Worm (Caenorhabditis elegans) whole organism, midembryonic: ENCODE data around the gene twk-45.

Source experiments
- T22C8.4 ChIP-seq: fragments of 200-800 bp; sonication (Bioruptor generic); IDR thresholded peaks from 2 replicates; pipeline ENCODE4 v1.3.6; 2022; ENCODE audit warnings: missing genetic modification characterization, missing compliant biosample characterization
- cog-1 ChIP-seq: sonication (generic microtip); optimal IDR thresholded peaks from 2 replicates; lab custom pipeline; 2016; ENCODE audit warnings: missing genetic modification characterization, missing compliant biosample characterization
- flt-1 ChIP-seq: fragments of 200-800 bp; sonication (Bioruptor generic); IDR thresholded peaks from 2 replicates; pipeline ENCODE4 v1.3.6; 2022; ENCODE audit warnings: missing genetic modification characterization, missing compliant biosample characterization
- klf-2 ChIP-seq: fragments of 200-800 bp; sonication (Bioruptor generic); conservative IDR thresholded peaks from 2 replicates; pipeline ENCODE4 v1.3.6; 2022; ENCODE audit warnings: missing genetic modification reagents, missing genetic modification characterization, missing compliant biosample characterization
- ref-1 ChIP-seq: fragments of 200-800 bp; sonication (Bioruptor generic); conservative IDR thresholded peaks from 2 replicates; pipeline ENCODE4 v1.3.6; 2022; ENCODE audit warnings: missing genetic modification reagents, missing genetic modification characterization, missing compliant biosample characterization
- ztf-23 ChIP-seq: fragments of 200-800 bp; sonication (Bioruptor generic); IDR thresholded peaks from 2 replicates; pipeline ENCODE4 v1.3.6; 2022; ENCODE audit warnings: missing genetic modification reagents, missing genetic modification characterization, missing compliant biosample characterization

DNA sequence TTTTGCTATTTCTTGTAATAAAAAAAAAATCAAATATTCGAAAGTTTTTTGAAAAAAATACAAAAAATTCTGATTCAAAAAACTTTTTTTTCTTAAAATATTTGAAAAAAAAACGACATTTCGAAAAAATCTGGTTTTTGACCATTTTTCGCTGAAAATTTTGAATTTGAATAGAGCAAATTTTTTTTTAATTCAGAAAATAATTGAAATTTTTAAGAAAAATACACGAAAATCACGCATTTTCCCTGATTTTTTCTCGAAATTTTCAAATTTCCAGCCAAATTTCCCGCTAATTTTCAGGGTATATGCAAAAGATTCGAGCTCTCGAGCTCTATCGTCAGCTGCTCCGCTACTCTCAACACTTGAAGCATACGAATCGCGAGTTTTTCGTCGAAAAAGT, 25.1 kb upstream of the twk-45 start, which contains the start of gene Y71H2AM.1:
- TF ChIP-seq klf-2 (GFP tag; lab: Robert Waterston, UW) (no peak), cog-1 (no peak), flt-1 (GFP tag; lab: Robert Waterston, UW) (no peak), T22C8.4 (GFP tag; lab: Robert Waterston, UW) (no peak), ref-1 (no peak), ztf-23 (GFP tag; lab: Robert Waterston, UW) (no peak)
